Fruit fly (Drosophila melanogaster) Kc167 (cell line): ENCODE results near the gene CG33489.

ENCODE experiments used
- Myc ChIP-seq: fragments of >200 bp; optimal IDR thresholded peaks from 2 replicates; lab custom pipeline; 2017; ENCODE audit warnings: missing external identifiers
- h ChIP-seq: fragments of >200 bp; optimal IDR thresholded peaks from 3 replicates; lab custom pipeline; 2018; ENCODE audit warnings: missing external identifiers
- ttk ChIP-seq: sonication (Bioruptor generic); optimal IDR thresholded peaks from 2 replicates; lab custom pipeline; 2017; ENCODE audit warnings: missing external identifiers

- TF ChIP-seq ttk (lab: Kevin White, UChicago): no peak
- no peak for TF ChIP-seq Myc
- TF ChIP-seq h (lab: Kevin White, UChicago): no peak
These were observed 16.9 kb upstream of the CG33489 start for dm6 chr3L:11593778-11594177.
